Fruit fly (Drosophila melanogaster): Measurements from ENCODE around the gene CG15332.

The CG15332 gene

DNA sequence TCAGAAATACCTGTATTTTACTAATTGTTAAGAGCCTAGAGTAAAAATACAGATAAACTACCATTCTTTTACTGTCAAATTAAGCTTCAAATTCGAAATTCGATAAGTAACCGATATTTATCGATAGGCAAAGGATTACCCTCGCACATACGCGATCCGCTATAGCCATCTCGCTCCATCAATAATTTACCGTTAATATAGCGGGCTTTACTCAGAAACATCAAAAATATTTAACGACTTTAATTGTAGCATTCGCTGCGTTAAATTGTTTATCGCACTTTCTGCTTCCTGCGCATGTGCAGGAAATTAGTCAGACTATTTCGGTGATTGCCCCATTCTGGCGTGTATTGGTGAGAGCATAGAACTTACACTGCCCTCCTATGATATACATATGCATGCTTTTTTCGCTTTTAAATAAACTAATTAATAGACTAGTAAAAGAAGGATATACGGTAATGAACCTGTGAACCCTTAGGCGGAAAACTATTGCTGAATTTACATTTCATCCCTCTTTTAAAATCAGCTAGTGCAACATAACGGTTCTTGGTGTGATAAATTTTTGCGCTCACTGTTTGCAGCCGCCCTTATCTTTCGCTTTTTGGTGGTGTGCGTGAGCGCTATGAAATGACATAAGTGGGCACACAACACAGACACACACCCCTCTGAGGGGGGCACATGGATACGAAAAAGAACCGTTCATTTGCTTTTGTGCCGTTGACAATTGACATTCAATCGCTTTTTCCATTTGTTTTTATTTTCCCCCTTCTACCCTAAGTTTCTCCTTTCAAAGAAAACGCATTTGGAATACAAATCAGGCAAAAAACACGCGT, 47.3 kb downstream of the CG15332 start, which contains the start of the genes dpr14 and spidey (continued):
- TF ChIP-seq Gug (GFP tag; IDR thresholded peaks at IDR 0.05) (peak; percentile 81), Eip93F (GFP tag; optimal IDR thresholded peaks at IDR 0.05) (peak; percentile 17), vri (GFP tag; optimal IDR thresholded peaks at IDR 0.05) (peak; percentile 99), Met (GFP tag; optimal IDR thresholded peaks at IDR 0.05) (peak; percentile 88), fd59A (GFP tag; optimal IDR thresholded peaks at IDR 0.05) (peak; percentile 65), net (GFP tag; optimal IDR thresholded peaks at IDR 0.05) (peak; percentile 74), Ets96B (tag; optimal IDR thresholded peaks at IDR 0.05) (peak; percentile 79), dsx (GFP tag; optimal IDR thresholded peaks at IDR 0.05; ENCODE audit: poor library complexity, severe bottlenecking) (peak; percentile 75), fd85E (GFP tag; optimal IDR thresholded peaks at IDR 0.05) (peak; percentile 21), CG11294 (GFP tag; IDR thresholded peaks at IDR 0.05) (peak; percentile 75), Sox14 (GFP tag; optimal IDR thresholded peaks at IDR 0.05) (peak; percentile 84), CG1621 (tag; optimal IDR thresholded peaks at IDR 0.05) (peak; percentile 76), CG3919 (GFP tag; optimal IDR thresholded peaks at IDR 0.05) (peak; percentile 78), svp (GFP tag) (peak; percentile 90), CG7368 (GFP tag; optimal IDR thresholded peaks at IDR 0.05) (peak; percentile 66), CG34406 (GFP tag; optimal IDR thresholded peaks at IDR 0.05) (peak; percentile 73), Blimp-1 (GFP tag; optimal IDR thresholded peaks at IDR 0.05) (peak; percentile 44), dac (GFP tag; optimal IDR thresholded peaks at IDR 0.05) (peak; percentile 76), CG9139 (GFP tag; optimal IDR thresholded peaks at IDR 0.05) (peak; percentile 60), acj6 (GFP tag; optimal IDR thresholded peaks at IDR 0.05) (peak; percentile 75), CG32006 (GFP tag; optimal IDR thresholded peaks at IDR 0.05) (peak; percentile 84), Hr38 (GFP tag; optimal IDR thresholded peaks at IDR 0.05) (no peak), CG6276 (GFP tag; optimal IDR thresholded peaks at IDR 0.05) (peak; percentile 81), CG6163 (GFP tag; IDR thresholded peaks at IDR 0.05) (peak; percentile 85), ss (GFP tag; optimal IDR thresholded peaks at IDR 0.05) (peak; percentile 60 to 83), CG15336 (GFP tag; IDR thresholded peaks at IDR 0.05) (peak; percentile 85), CG6792 (GFP tag; optimal IDR thresholded peaks at IDR 0.05) (peak; percentile 70), spab (GFP tag; optimal IDR thresholded peaks at IDR 0.05) (peak; percentile 65), CG16779 (tag; optimal IDR thresholded peaks at IDR 0.05) (peak; percentile 54), Eip75B (GFP tag; optimal IDR thresholded peaks at IDR 0.05) (peak; percentile 84), CG3032 (tag; optimal IDR thresholded peaks at IDR 0.05) (peak; percentile 70), Hr4 (GFP tag; optimal IDR thresholded peaks at IDR 0.05) (peak; percentile 81), Smox (GFP tag; optimal IDR thresholded peaks at IDR 0.05) (no peak)

Data from whole organism, prepupa.